Worm (Caenorhabditis elegans): ENCODE results near the gene str-46.

str-46 gene

DNA sequence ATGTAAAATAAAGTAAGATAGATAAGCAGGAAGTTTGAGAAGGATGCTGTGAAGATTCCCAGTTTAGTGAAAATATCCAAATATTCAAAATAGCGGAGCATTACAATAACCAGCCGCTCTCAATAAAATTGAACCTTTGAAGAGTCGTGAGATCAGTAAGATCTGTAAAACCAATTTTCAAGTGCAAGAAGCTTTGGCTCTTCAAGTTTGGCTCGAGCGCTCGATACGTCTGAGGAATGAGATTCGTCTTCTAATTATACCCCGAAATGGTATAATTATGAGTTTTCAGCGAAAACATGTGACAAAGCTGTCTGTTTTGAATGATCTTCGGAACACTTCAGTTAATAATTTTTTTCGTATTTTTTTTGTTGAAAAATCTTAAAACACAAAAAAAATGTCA, at the start of gene str-46:
Gene str-46, minus strand, starts transcription at position 101 of the 400 bp plus-strand sequence.
- TF ChIP-seq unc-62 (GFP tag; optimal IDR thresholded peaks at IDR 0.05): no peak

DNA sequence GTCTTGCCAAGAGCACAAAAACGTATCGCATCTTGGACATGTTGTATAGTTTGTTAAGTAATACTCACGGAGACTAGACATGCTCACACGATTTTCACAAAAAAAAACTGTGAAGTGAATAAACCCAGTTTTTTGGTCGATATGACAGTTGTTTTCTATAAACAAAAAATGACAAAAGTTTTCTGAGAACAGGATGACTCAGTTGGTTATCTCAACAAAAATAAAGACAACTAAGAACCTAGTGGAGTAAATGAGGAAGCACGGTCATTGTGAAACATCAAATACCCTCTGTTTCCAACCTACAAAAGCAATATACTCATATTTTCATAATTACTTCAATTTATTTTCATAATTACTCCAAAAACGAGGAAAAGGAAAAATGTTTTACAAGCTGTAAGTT, 45.8 kb upstream of the str-46 start, which contains the start of gene srh-87:
Gene srh-87, minus strand, starts transcription at position 101 of the 400 bp plus-strand sequence.
- no peak for TF ChIP-seq unc-62 (GFP tag; optimal IDR thresholded peaks at IDR 0.05)

ce11 chrV:2943859-2944258, 44.1 kb upstream of the str-46 start, which contains the start of gene srw-137:
srw-137 (minus strand) TSS chrV:2943959.
- no peak for TF ChIP-seq unc-62 (GFP tag; optimal IDR thresholded peaks at IDR 0.05)

DNA sequence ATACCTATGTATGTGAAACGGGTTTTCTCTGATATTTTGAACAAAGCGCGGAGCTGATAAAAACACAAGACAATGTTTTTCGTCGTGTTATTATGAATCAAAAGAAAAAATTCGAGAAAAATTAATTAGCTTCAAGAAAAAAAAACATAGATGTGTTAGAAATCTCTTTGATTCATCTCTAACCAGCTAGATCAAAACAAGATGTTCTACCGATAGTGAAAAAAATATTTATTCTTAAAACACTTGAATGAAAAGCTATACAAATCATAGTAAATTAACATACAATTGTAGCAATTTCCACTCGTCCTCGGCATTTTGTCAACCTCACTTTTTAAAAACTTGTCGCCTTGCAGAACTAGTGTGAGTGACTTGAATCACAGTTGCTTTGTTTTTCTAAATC, 42.5 kb upstream of the str-46 start:
- TF ChIP-seq unc-62 (GFP tag; optimal IDR thresholded peaks at IDR 0.05): no peak

DNA sequence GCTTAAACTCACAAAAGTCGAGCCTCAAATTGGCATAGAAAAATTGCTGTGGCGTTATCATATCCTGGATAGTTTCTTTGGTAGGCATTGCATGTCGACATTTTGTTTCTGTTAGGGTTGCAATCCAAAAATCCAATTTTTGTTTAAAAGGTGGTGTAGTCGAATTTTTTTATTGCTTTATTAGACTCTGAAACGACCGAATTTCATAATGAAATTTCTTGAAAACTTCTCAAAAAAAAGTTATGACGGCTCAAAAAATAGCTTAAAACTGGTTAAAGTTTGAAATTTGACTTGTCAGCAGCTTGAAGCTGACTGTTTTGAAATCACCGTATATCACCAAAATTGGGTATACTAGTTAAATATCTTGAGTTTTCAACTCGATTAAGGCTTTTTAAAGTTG, 41.6 kb upstream of the str-46 start, which contains the start of gene srw-143:
Gene srw-143, minus strand, starts transcription at position 101 of the 400 bp plus-strand sequence.
- no peak for TF ChIP-seq unc-62 (GFP tag; optimal IDR thresholded peaks at IDR 0.05)

DNA sequence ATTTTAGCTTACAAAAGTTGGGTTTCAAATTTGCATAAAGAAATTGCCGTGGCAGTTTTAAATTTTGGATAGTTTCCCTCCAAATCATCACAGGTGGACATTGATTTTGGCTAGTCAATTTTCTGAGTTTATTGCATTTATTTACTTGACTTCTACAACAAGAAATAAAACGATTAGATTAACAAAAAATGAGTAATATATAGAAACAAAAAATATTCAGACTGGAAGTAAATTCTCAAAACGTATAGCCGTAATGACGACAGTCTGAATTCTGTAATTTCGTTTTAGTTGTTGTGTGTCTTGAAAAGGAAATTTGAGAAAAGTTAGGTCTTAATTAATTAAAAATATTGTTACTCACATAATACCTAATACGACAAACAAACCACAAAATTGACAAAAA, 38.7 kb upstream of the str-46 start, which contains the start of gene srw-141:
Gene srw-141, minus strand, starts transcription at position 101 of the 400 bp plus-strand sequence.
- no peak for TF ChIP-seq unc-62 (GFP tag; optimal IDR thresholded peaks at IDR 0.05)

- no peak for TF ChIP-seq unc-62 (GFP tag; optimal IDR thresholded peaks at IDR 0.05)
Measured at ce11 chrV:2934075-2934474, 34.3 kb upstream of the str-46 start, which contains the start of gene srh-247. srh-247 (minus strand) TSS chrV:2934175.

- TF ChIP-seq unc-62 (GFP tag; optimal IDR thresholded peaks at IDR 0.05): no peak
Measured at ce11 chrV:2931252-2931651, 31.5 kb upstream of the str-46 start, which contains the start of gene C31B8.1. C31B8.1 (plus strand) TSS chrV:2931552.

DNA sequence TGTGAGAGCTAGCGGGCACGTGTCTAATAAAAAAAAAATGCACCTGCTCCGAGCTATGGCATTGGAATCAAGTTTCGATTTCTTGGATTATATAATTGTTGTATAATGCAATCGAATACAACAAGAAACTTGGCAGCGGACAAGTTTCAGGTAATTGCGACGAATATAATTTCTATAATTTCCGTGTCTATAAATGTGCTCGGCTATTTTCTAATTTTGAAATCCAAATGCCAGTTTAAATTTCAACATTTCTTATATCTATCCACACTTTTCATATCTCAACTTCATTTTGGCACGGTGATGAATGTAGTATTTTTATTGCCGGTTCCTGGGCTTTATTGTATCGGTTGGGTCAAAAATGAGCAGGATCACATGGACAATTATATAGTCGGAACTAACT, 30.0 kb upstream of the str-46 start, which contains the start of gene C31B8.16:
Gene C31B8.16, plus strand, starts transcription at position 301 of the 400 bp plus-strand sequence.
- TF ChIP-seq unc-62 (GFP tag; optimal IDR thresholded peaks at IDR 0.05): no peak

- TF ChIP-seq unc-62 (GFP tag; optimal IDR thresholded peaks at IDR 0.05): no peak
Measured at ce11 chrV:2927553-2927952, 27.8 kb upstream of the str-46 start, which contains the start of gene C31B8.12. C31B8.12 (minus strand) TSS chrV:2927653.

- TF ChIP-seq unc-62 (GFP tag; optimal IDR thresholded peaks at IDR 0.05): no peak
Measured at ce11 chrV:2922594-2922993, 22.8 kb upstream of the str-46 start, which contains the start of gene srh-38. srh-38 (minus strand) TSS chrV:2922694.

DNA sequence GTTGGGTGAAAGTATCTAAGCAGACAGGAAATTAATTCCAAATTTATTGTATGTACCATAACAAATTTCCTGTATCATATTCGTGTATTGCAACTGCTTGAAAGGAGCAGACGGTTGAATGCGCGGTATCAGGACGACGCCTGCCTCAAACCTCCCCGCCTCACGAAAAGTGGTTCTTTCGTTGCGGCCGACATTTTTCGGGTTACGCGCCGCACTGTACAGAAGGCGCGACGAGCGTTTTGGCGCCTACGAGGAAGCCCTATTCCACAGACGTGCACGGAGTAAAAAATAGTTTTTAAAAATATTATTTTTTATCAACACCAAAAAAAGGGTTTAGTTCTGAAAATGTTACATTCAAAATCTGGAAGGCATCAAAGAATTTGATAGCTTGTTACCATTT, 20.4 kb upstream of the str-46 start:
- no peak for TF ChIP-seq unc-62 (GFP tag; optimal IDR thresholded peaks at IDR 0.05)

DNA sequence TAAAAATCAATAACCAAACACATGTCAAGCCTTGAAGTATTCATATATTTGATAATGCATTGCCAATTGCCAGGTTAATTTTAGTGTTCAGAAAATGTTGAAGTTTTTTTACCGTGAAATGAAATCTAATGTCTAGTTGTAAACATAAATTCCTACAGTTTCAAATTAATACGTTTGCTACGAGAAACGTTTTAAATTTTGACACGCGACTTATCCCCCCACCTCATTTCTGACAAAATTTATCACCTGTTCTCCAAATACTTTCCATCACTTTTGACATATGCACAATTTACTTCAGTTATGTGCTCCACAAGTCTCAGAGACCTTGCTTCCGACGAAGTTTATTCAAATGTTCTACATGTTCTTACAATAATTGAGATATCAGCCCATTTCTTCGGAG, 14.2 kb upstream of the str-46 start, which contains the start of gene srh-146:
Gene srh-146, plus strand, starts transcription at position 301 of the 400 bp plus-strand sequence.
- no peak for TF ChIP-seq unc-62 (GFP tag; optimal IDR thresholded peaks at IDR 0.05)

- TF ChIP-seq unc-62 (GFP tag; optimal IDR thresholded peaks at IDR 0.05): no peak
Measured at ce11 chrV:2912901-2913300, 13.1 kb upstream of the str-46 start, which contains the start of gene C31B8.9. C31B8.9 (minus strand) TSS chrV:2913001.

ce11 chrV:2909525-2909924, 9.8 kb upstream of the str-46 start, which contains the start of gene zmp-3:
zmp-3 (minus strand) TSS chrV:2909625.
- no peak for TF ChIP-seq unc-62 (GFP tag; optimal IDR thresholded peaks at IDR 0.05)

ce11 chrV:2903227-2903626, 3.5 kb upstream of the str-46 start, which contains the start of gene C31B8.7:
C31B8.7 (minus strand) TSS chrV:2903327.
- no peak for TF ChIP-seq unc-62 (GFP tag; optimal IDR thresholded peaks at IDR 0.05)

DNA sequence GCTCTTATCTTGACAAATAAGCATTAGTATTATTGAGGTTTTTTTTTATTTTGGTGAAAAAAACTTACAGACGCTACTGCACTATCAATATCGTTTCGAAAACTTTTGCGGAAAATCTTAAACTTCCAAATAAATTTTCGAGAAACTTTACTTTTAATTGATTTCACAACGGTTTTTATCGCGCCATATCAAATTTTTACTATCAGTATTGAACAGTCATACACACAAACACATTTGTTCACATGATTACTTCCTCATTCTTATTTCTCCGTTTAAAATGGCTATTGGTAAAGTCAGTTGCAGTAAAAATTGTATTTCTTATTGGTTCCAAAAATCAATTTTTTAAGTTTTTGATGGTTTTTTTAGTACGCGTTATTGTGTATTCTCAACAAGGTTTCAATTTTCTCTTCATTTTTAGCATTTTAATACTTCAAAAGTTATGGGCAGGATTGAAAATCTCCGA, 3.5 kb downstream of the str-46 start, which contains the start of gene pals-32:
Gene pals-32, plus strand, starts transcription at position 413 of the 463 bp plus-strand sequence.
- TF ChIP-seq unc-62 (GFP tag; optimal IDR thresholded peaks at IDR 0.05): no peak

All from whole organism, dauer.